Worm (Caenorhabditis elegans) whole organism, L3 larva: ENCODE measurements around the gene R166.3.

ENCODE experiments used
- R02D3.7 ChIP-seq: fragments of 150-350 bp; optimal IDR thresholded peaks from 2 replicates; lab custom pipeline; 2014; ENCODE audit warnings: missing biosample characterization, missing genetic modification characterization
- ZK546.5 ChIP-seq: sonication (generic microtip); optimal IDR thresholded peaks from 2 replicates; lab custom pipeline; 2017; ENCODE audit warnings: missing biosample characterization, missing genetic modification characterization
- aly-2 ChIP-seq: fragments of 150-350 bp; optimal IDR thresholded peaks from 2 replicates; lab custom pipeline; 2014; ENCODE audit warnings: missing biosample characterization, missing genetic modification characterization
- ama-1 ChIP-seq: fragments of 150-350 bp; optimal IDR thresholded peaks from 2 replicates; lab custom pipeline; 2018
- ceh-16 ChIP-seq: sonication (generic microtip); optimal IDR thresholded peaks from 2 replicates; lab custom pipeline; 2017; ENCODE audit warnings: missing biosample characterization, missing genetic modification characterization
- ceh-28 ChIP-seq: fragments of 150-350 bp; optimal IDR thresholded peaks from 2 replicates; lab custom pipeline; 2014; ENCODE audit warnings: missing biosample characterization, missing genetic modification reagents, missing genetic modification characterization
- ceh-82 ChIP-seq: fragments of 150-350 bp; optimal IDR thresholded peaks from 2 replicates; lab custom pipeline; 2014; ENCODE audit warnings: missing biosample characterization, missing genetic modification characterization
- ceh-9 ChIP-seq: sonication (generic microtip); optimal IDR thresholded peaks from 2 replicates; lab custom pipeline; 2018; ENCODE audit warnings: missing biosample characterization, missing genetic modification characterization
- daf-12 ChIP-seq: fragments of 150-350 bp; optimal IDR thresholded peaks from 2 replicates; lab custom pipeline; 2014; ENCODE audit warnings: missing biosample characterization, missing genetic modification reagents, missing genetic modification characterization
- egl-27 ChIP-seq: sonication (generic microtip); optimal IDR thresholded peaks from 4 replicates; lab custom pipeline; 2017; ENCODE audit warnings: missing biosample characterization, missing genetic modification reagents, missing genetic modification characterization
- egl-5 ChIP-seq: fragments of 150-350 bp; optimal IDR thresholded peaks from 2 replicates; lab custom pipeline; 2017; ENCODE audit warnings: missing biosample characterization, missing genetic modification reagents, missing genetic modification characterization, inconsistent platforms
- elt-1 ChIP-seq: fragments of 150-350 bp; optimal IDR thresholded peaks from 2 replicates; lab custom pipeline; 2014; ENCODE audit warnings: missing biosample characterization, missing genetic modification characterization
- elt-2 ChIP-seq: sonication (generic microtip); optimal IDR thresholded peaks from 2 replicates; lab custom pipeline; 2016; ENCODE audit warnings: missing genetic modification reagents, mild to moderate bottlenecking, missing genetic modification characterization, missing compliant biosample characterization
- elt-3 ChIP-seq, 3 experiments: fragments of 150-350 bp in 1 of 3; sonication (generic microtip) in 2 of 3; optimal IDR thresholded peaks; 2 replicates in 2 of 3; 4 replicates in 1 of 3; lab custom pipeline; 2014 to 2017; ENCODE audit warnings: missing biosample characterization in 3 of 3, missing genetic modification characterization in 3 of 3
- eor-1 ChIP-seq, 2 experiments: fragments of 150-350 bp; optimal IDR thresholded peaks; 2 replicates each; lab custom pipeline; 2014 to 2018; ENCODE audit warnings: missing biosample characterization in 2 of 2, missing genetic modification characterization in 2 of 2
- fkh-10 ChIP-seq: sonication (generic microtip); optimal IDR thresholded peaks from 2 replicates; lab custom pipeline; 2017; ENCODE audit warnings: missing biosample characterization, missing genetic modification reagents, missing genetic modification characterization
- fkh-2 ChIP-seq: fragments of 150-350 bp; optimal IDR thresholded peaks from 2 replicates; lab custom pipeline; 2014; ENCODE audit warnings: missing biosample characterization, missing genetic modification reagents, missing genetic modification characterization
- fos-1 ChIP-seq: fragments of 150-350 bp; optimal IDR thresholded peaks from 2 replicates; lab custom pipeline; 2014; ENCODE audit warnings: missing biosample characterization, missing genetic modification characterization
- hmg-11 ChIP-seq: sonication (generic microtip); optimal IDR thresholded peaks from 2 replicates; lab custom pipeline; 2016; ENCODE audit warnings: missing genetic modification characterization, missing compliant biosample characterization
- jun-1 ChIP-seq: fragments of 150-350 bp; optimal IDR thresholded peaks from 2 replicates; lab custom pipeline; 2014; ENCODE audit warnings: missing biosample characterization, missing genetic modification reagents, missing genetic modification characterization
- lin-15B ChIP-seq: fragments of 150-350 bp; optimal IDR thresholded peaks from 2 replicates; lab custom pipeline; 2014; ENCODE audit warnings: missing biosample characterization, missing genetic modification characterization
- lin-39 ChIP-seq: fragments of 150-350 bp; optimal IDR thresholded peaks from 2 replicates; lab custom pipeline; 2018; ENCODE audit warnings: missing biosample characterization, missing genetic modification reagents, missing genetic modification characterization
- lsy-12 ChIP-seq: sonication (generic microtip); optimal IDR thresholded peaks from 2 replicates; lab custom pipeline; 2016; ENCODE audit warnings: mild to moderate bottlenecking, missing genetic modification characterization, missing compliant biosample characterization
- mdl-1 ChIP-seq: fragments of 150-350 bp; optimal IDR thresholded peaks from 2 replicates; lab custom pipeline; 2014; ENCODE audit warnings: missing biosample characterization, missing genetic modification characterization
- mml-1 ChIP-seq: fragments of 150-350 bp; sonication (generic microtip); optimal IDR thresholded peaks from 3 replicates; lab custom pipeline; 2014; ENCODE audit warnings: missing biosample characterization, missing genetic modification characterization
- nfya-1 ChIP-seq: sonication (generic microtip); optimal IDR thresholded peaks from 2 replicates; lab custom pipeline; 2017; ENCODE audit warnings: missing genetic modification characterization, mild to moderate bottlenecking, missing compliant biosample characterization, antibody characterized with exemption, moderate library complexity; ENCODE audit not compliant: insufficient read depth
- nhr-11 ChIP-seq: fragments of 150-350 bp; optimal IDR thresholded peaks from 2 replicates; lab custom pipeline; 2014; ENCODE audit warnings: missing biosample characterization, missing genetic modification characterization
- nhr-12 ChIP-seq: fragments of 150-350 bp; optimal IDR thresholded peaks from 2 replicates; lab custom pipeline; 2014; ENCODE audit warnings: missing biosample characterization, missing genetic modification characterization
- nhr-23 ChIP-seq: fragments of 150-350 bp; optimal IDR thresholded peaks from 2 replicates; lab custom pipeline; 2014; ENCODE audit warnings: missing biosample characterization, missing genetic modification reagents, missing genetic modification characterization
- nhr-237 ChIP-seq: fragments of 150-350 bp; optimal IDR thresholded peaks from 2 replicates; lab custom pipeline; 2014; ENCODE audit warnings: missing biosample characterization, missing genetic modification characterization
- nhr-25 ChIP-seq: sonication (generic microtip); optimal IDR thresholded peaks from 2 replicates; lab custom pipeline; 2017; ENCODE audit warnings: missing biosample characterization, missing genetic modification characterization
- nhr-28 ChIP-seq: fragments of 150-350 bp; optimal IDR thresholded peaks from 2 replicates; lab custom pipeline; 2014; ENCODE audit warnings: missing biosample characterization, missing genetic modification characterization
- nhr-43 ChIP-seq: sonication (generic microtip); optimal IDR thresholded peaks from 2 replicates; lab custom pipeline; 2016; ENCODE audit warnings: mild to moderate bottlenecking, missing genetic modification characterization, missing compliant biosample characterization; ENCODE audit not compliant: poor library complexity, severe bottlenecking
- nhr-67 ChIP-seq: fragments of 150-350 bp; optimal IDR thresholded peaks from 2 replicates; lab custom pipeline; 2014; ENCODE audit warnings: missing biosample characterization, missing genetic modification characterization
- nhr-76 ChIP-seq: fragments of 150-350 bp; sonication (generic microtip); optimal IDR thresholded peaks from 5 replicates; lab custom pipeline; 2014; ENCODE audit warnings: missing biosample characterization, missing genetic modification characterization
- nhr-77 ChIP-seq: fragments of 150-350 bp; optimal IDR thresholded peaks from 2 replicates; lab custom pipeline; 2014; ENCODE audit warnings: missing biosample characterization, missing genetic modification characterization
- pha-4 ChIP-seq: fragments of 150-350 bp; optimal IDR thresholded peaks from 2 replicates; lab custom pipeline; 2014; ENCODE audit warnings: missing biosample characterization, missing genetic modification reagents, missing genetic modification characterization
- pqm-1 ChIP-seq: fragments of 150-350 bp; optimal IDR thresholded peaks from 2 replicates; lab custom pipeline; 2017; ENCODE audit warnings: missing biosample characterization, missing genetic modification characterization, inconsistent platforms
- sea-2 ChIP-seq: fragments of 150-350 bp; sonication (generic microtip); optimal IDR thresholded peaks from 4 replicates; lab custom pipeline; 2014; ENCODE audit warnings: missing biosample characterization, missing genetic modification reagents, missing genetic modification characterization
- skn-1 ChIP-seq: fragments of 150-350 bp; optimal IDR thresholded peaks from 2 replicates; lab custom pipeline; 2014; ENCODE audit warnings: missing biosample characterization, missing genetic modification characterization
- snpc-4 ChIP-seq: fragments of 150-350 bp; optimal IDR thresholded peaks from 2 replicates; lab custom pipeline; 2014; ENCODE audit warnings: missing biosample characterization, missing genetic modification characterization
- tbx-2 ChIP-seq: sonication (generic microtip); optimal IDR thresholded peaks from 2 replicates; lab custom pipeline; 2016; ENCODE audit warnings: mild to moderate bottlenecking, missing genetic modification characterization, missing compliant biosample characterization
- unc-39 ChIP-seq: sonication (generic microtip); optimal IDR thresholded peaks from 4 replicates; lab custom pipeline; 2017; ENCODE audit warnings: missing biosample characterization, missing genetic modification characterization
- unc-62 ChIP-seq: fragments of 150-350 bp; sonication (generic microtip); optimal IDR thresholded peaks from 4 replicates; lab custom pipeline; 2014; ENCODE audit warnings: missing biosample characterization, missing genetic modification reagents, missing genetic modification characterization
- zag-1 ChIP-seq: fragments of 150-350 bp; optimal IDR thresholded peaks from 2 replicates; lab custom pipeline; 2014; ENCODE audit warnings: missing biosample characterization, missing genetic modification characterization
- ztf-11 ChIP-seq: fragments of 150-350 bp; optimal IDR thresholded peaks from 2 replicates; lab custom pipeline; 2014; ENCODE audit warnings: missing biosample characterization, missing genetic modification characterization
- ztf-4 ChIP-seq: fragments of 150-350 bp; optimal IDR thresholded peaks from 2 replicates; lab custom pipeline; 2014; ENCODE audit warnings: missing biosample characterization, missing genetic modification characterization

Gene R166.3

ce11 chrII:10558345-10558744 lies 19.2 kb upstream of the R166.3 start:
- TF ChIP-seq nhr-11 (tag; lab: Kevin White, UChicago) (peak; percentile 21), ceh-28 (tag; lab: Kevin White, UChicago) (no peak), egl-5 (tag; lab: Kevin White, UChicago) (no peak), lin-39 (tag; lab: Kevin White, UChicago) (peak; percentile 18), sea-2 (GFP tag; lab: Kevin White, UChicago) (no peak), ama-1 (peak; percentile 39)

- TF ChIP-seq ceh-9 (tag; lab: Kevin White, UChicago) = no peak
- TF ChIP-seq unc-39 (tag; lab: Kevin White, UChicago) = no peak
- TF ChIP-seq ZK546.5 (tag; lab: Kevin White, UChicago) = no peak
- no peak for TF ChIP-seq mdl-1
- no peak for TF ChIP-seq unc-62 (GFP tag; lab: Kevin White, UChicago)
- no peak for TF ChIP-seq aly-2 (tag; lab: Kevin White, UChicago)
- TF ChIP-seq pha-4 (tag; lab: Kevin White, UChicago) = peak; percentile 61
- TF ChIP-seq lsy-12 = peak; percentile 30
- no peak for TF ChIP-seq nfya-1 (tag; lab: Kevin White, UChicago)
- TF ChIP-seq nhr-237 (tag; lab: Kevin White, UChicago) = no peak
- TF ChIP-seq sea-2 (GFP tag; lab: Kevin White, UChicago) = no peak
- no peak for TF ChIP-seq ztf-11
- TF ChIP-seq jun-1 (tag; lab: Kevin White, UChicago) = peak; percentile 43
- no peak for TF ChIP-seq fkh-10 (GFP tag; lab: Kevin White, UChicago)
- no peak for TF ChIP-seq nhr-77 (tag; lab: Kevin White, UChicago)
- TF ChIP-seq elt-3 (tag; optimal IDR thresholded peaks at IDR 0.05; lab: Kevin White, UChicago) = peak in 1 of 3 experiments; percentile 49
- peak; percentile 85 for TF ChIP-seq elt-2 (tag; lab: Kevin White, UChicago)
- TF ChIP-seq nhr-67 (tag; lab: Kevin White, UChicago) = no peak
- TF ChIP-seq egl-27 (tag; lab: Kevin White, UChicago) = no peak
- peak; percentile 54 for TF ChIP-seq ztf-4 (tag; lab: Kevin White, UChicago)
- TF ChIP-seq lin-39 (tag; lab: Kevin White, UChicago) = no peak
- TF ChIP-seq daf-12 = no peak
- TF ChIP-seq nhr-28 = no peak
- no peak for TF ChIP-seq skn-1
- TF ChIP-seq fkh-2 (tag; lab: Kevin White, UChicago) = no peak
- no peak for TF ChIP-seq zag-1 (tag; lab: Kevin White, UChicago)
- TF ChIP-seq lin-15B (tag; lab: Kevin White, UChicago) = no peak
- peak; percentile 93 for TF ChIP-seq nhr-25
- no peak for TF ChIP-seq tbx-2 (tag; lab: Kevin White, UChicago)
- no peak for TF ChIP-seq nhr-12 (tag; lab: Kevin White, UChicago)
- no peak for TF ChIP-seq R02D3.7 (tag; lab: Kevin White, UChicago)
- no peak for TF ChIP-seq hmg-11
- TF ChIP-seq fos-1 = no peak
- no peak for TF ChIP-seq snpc-4
- peak; percentile 89 for TF ChIP-seq nhr-43 (tag; lab: Kevin White, UChicago)
- TF ChIP-seq eor-1 (tag; optimal IDR thresholded peaks at IDR 0.05; lab: Kevin White, UChicago) = no peak
- TF ChIP-seq ceh-28 (tag; lab: Kevin White, UChicago) = no peak
- TF ChIP-seq mml-1 (tag; lab: Kevin White, UChicago) = no peak
- TF ChIP-seq ceh-82 (tag; lab: Kevin White, UChicago) = no peak
- no peak for TF ChIP-seq ceh-16 (tag; lab: Kevin White, UChicago)
- peak; percentile 54 for TF ChIP-seq nhr-23
- TF ChIP-seq egl-5 (tag; lab: Kevin White, UChicago) = no peak
- peak; percentile 17 for TF ChIP-seq elt-1
- no peak for TF ChIP-seq nhr-76
- no peak for TF ChIP-seq nhr-11 (tag; lab: Kevin White, UChicago)
- TF ChIP-seq pqm-1 (tag; lab: Kevin White, UChicago) = peak; percentile 51
- no peak for TF ChIP-seq ama-1
Observed at ce11 chrII:10557206-10557574, 18.1 kb upstream of the R166.3 start.
